Worm (Caenorhabditis elegans): Measurements from ENCODE around the gene gst-38.

DNA sequence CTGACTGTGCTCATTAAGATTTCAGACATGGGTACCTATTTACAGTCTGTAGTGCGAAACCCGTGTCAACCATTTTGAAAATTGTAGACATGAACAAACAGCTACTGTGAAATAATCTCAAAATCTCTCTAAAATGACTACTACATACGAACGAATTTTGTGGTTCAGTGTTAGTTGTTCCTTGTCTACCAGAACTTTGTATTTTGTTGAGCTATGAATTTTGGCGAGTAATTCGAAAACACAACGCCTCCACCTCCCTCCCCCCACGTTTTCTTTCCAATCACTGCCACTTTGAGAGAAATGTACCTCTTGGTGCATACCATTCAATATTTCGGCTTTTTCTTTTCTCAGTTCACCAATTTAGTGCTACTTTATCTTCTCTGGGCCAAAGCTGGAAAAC, 23.2 kb downstream of the gst-38 start, which contains the start of gene T06C12.11:
- TF ChIP-seq snpc-4 (tag; optimal IDR thresholded peaks at IDR 0.05) (no peak), lin-39 (tag; optimal IDR thresholded peaks at IDR 0.05) (no peak), unc-62 (GFP tag; optimal IDR thresholded peaks at IDR 0.05) (no peak), ZK546.5 (tag; optimal IDR thresholded peaks at IDR 0.05) (no peak), nfya-1 (tag; optimal IDR thresholded peaks at IDR 0.05; ENCODE audit: insufficient read depth) (no peak), nhr-43 (tag; optimal IDR thresholded peaks at IDR 0.05; ENCODE audit: poor library complexity, severe bottlenecking) (no peak)

Data from whole organism, L3 larva.